Fruit fly (Drosophila melanogaster): ENCODE data around the gene CG32192.

The CG32192 gene

dm6 chr3L:18037459-18038092 is 2.5 kb upstream of the CG32192 start:
- TF ChIP-seq Dfd (GFP tag; optimal IDR thresholded peaks at IDR 0.05) = no peak
- TF ChIP-seq woc (GFP tag; optimal IDR thresholded peaks at IDR 0.05) = peak; percentile 56
- TF ChIP-seq pan (optimal IDR thresholded peaks at IDR 0.05) = no peak
- TF ChIP-seq Rel (GFP tag; optimal IDR thresholded peaks at IDR 0.05) = peak; percentile 6
- no peak for TF ChIP-seq Rel (tag; optimal IDR thresholded peaks at IDR 0.05)
- TF ChIP-seq ey (GFP tag; optimal IDR thresholded peaks at IDR 0.05) = peak; percentile 71
- TF ChIP-seq dl (GFP tag; optimal IDR thresholded peaks at IDR 0.05; ENCODE audit: insufficient read depth in 1 of 2, partially characterized antibody in 2 of 2) = peak; percentile 2 to 9
- peak in 1 of 2 experiments; percentile 69 for TF ChIP-seq foxo (GFP tag; optimal IDR thresholded peaks at IDR 0.05)
- peak; percentile 47 for TF ChIP-seq brk (GFP tag; optimal IDR thresholded peaks at IDR 0.05)
- TF ChIP-seq sv (GFP tag; optimal IDR thresholded peaks at IDR 0.05) = no peak
- no peak for TF ChIP-seq Jra (GFP tag; optimal IDR thresholded peaks at IDR 0.05)
- TF ChIP-seq psq (GFP tag; optimal IDR thresholded peaks at IDR 0.05) = peak; percentile 12
- TF ChIP-seq Myc (optimal IDR thresholded peaks at IDR 0.05) = no peak
- peak; percentile 59 for TF ChIP-seq br (GFP tag; optimal IDR thresholded peaks at IDR 0.05)
- no peak for TF ChIP-seq N (GFP tag; optimal IDR thresholded peaks at IDR 0.05)
- TF ChIP-seq rgr (GFP tag; optimal IDR thresholded peaks at IDR 0.05) = peak; percentile 75
- no peak for TF ChIP-seq CrebA (GFP tag; optimal IDR thresholded peaks at IDR 0.05; ENCODE audit: borderline replicate concordance)
- TF ChIP-seq lola (GFP tag; optimal IDR thresholded peaks at IDR 0.05) = no peak
- TF ChIP-seq Dif (GFP tag; optimal IDR thresholded peaks at IDR 0.05; ENCODE audit: partially characterized antibody) = peak; percentile 34
- peak; percentile 7 for TF ChIP-seq Hr83 (GFP tag; optimal IDR thresholded peaks at IDR 0.05; ENCODE audit: poor library complexity, severe bottlenecking)
- TF ChIP-seq tai (GFP tag; optimal IDR thresholded peaks at IDR 0.05) = peak; percentile 29
- peak; percentile 73 for TF ChIP-seq fru (GFP tag; optimal IDR thresholded peaks at IDR 0.05)
- peak; percentile 82 for TF ChIP-seq HLH106 (tag; optimal IDR thresholded peaks at IDR 0.05)
- no peak for TF ChIP-seq dsf (GFP tag; optimal IDR thresholded peaks at IDR 0.05; ENCODE audit: borderline replicate concordance)
- no peak for TF ChIP-seq jim (GFP tag; optimal IDR thresholded peaks at IDR 0.05)
- peak; percentile 79 for TF ChIP-seq OdsH (GFP tag; optimal IDR thresholded peaks at IDR 0.05)
- no peak for TF ChIP-seq usp (GFP tag; optimal IDR thresholded peaks at IDR 0.05)
- TF ChIP-seq Sp1 (GFP tag; optimal IDR thresholded peaks at IDR 0.05) = peak; percentile 73
- TF ChIP-seq CG32264 (GFP tag; optimal IDR thresholded peaks at IDR 0.05) = peak; percentile 14
- peak; percentile 21 for TF ChIP-seq Hnf4 (GFP tag; optimal IDR thresholded peaks at IDR 0.05)
- no peak for TF ChIP-seq Hr78 (GFP tag; optimal IDR thresholded peaks at IDR 0.05)
- no peak for TF ChIP-seq sage (GFP tag; optimal IDR thresholded peaks at IDR 0.05)
- TF ChIP-seq Abd-B (GFP tag; optimal IDR thresholded peaks at IDR 0.05) = no peak
- peak; percentile 83 for TF ChIP-seq h (GFP tag; optimal IDR thresholded peaks at IDR 0.05)
- TF ChIP-seq GATAd (GFP tag; optimal IDR thresholded peaks at IDR 0.05) = no peak
- peak; percentile 9 for TF ChIP-seq CG9705 (GFP tag; optimal IDR thresholded peaks at IDR 0.05)
- TF ChIP-seq Mio (GFP tag; optimal IDR thresholded peaks at IDR 0.05) = no peak
- peak; percentile 85 for TF ChIP-seq Vsx2 (GFP tag; optimal IDR thresholded peaks at IDR 0.05; ENCODE audit: partially characterized antibody)
- peak; percentile 49 for TF ChIP-seq dmrt93B (GFP tag; optimal IDR thresholded peaks at IDR 0.05)

dm6 chr3L:18038122-18038762 is 1.9 kb upstream of the CG32192 start:
- TF ChIP-seq CrebA (GFP tag; optimal IDR thresholded peaks at IDR 0.05; ENCODE audit: borderline replicate concordance) = no peak
- TF ChIP-seq Jra (GFP tag; optimal IDR thresholded peaks at IDR 0.05) = no peak
- no peak for TF ChIP-seq Mio (GFP tag; optimal IDR thresholded peaks at IDR 0.05)
- TF ChIP-seq Rel (GFP tag; optimal IDR thresholded peaks at IDR 0.05) = no peak
- no peak for TF ChIP-seq Rel (tag; optimal IDR thresholded peaks at IDR 0.05)
- peak; percentile 37 for TF ChIP-seq sage (GFP tag; optimal IDR thresholded peaks at IDR 0.05)
- peak; percentile 59 for TF ChIP-seq rgr (GFP tag; optimal IDR thresholded peaks at IDR 0.05)
- TF ChIP-seq Hr83 (GFP tag; optimal IDR thresholded peaks at IDR 0.05; ENCODE audit: poor library complexity, severe bottlenecking) = no peak
- no peak for TF ChIP-seq Myc (optimal IDR thresholded peaks at IDR 0.05)
- TF ChIP-seq usp (GFP tag; optimal IDR thresholded peaks at IDR 0.05) = no peak
- TF ChIP-seq pan (optimal IDR thresholded peaks at IDR 0.05) = no peak
- TF ChIP-seq GATAd (GFP tag; optimal IDR thresholded peaks at IDR 0.05) = no peak
- peak; percentile 77 for TF ChIP-seq ey (GFP tag; optimal IDR thresholded peaks at IDR 0.05)
- no peak for TF ChIP-seq Vsx2 (GFP tag; optimal IDR thresholded peaks at IDR 0.05; ENCODE audit: partially characterized antibody)
- no peak for TF ChIP-seq dsf (GFP tag; optimal IDR thresholded peaks at IDR 0.05; ENCODE audit: borderline replicate concordance)
- peak; percentile 66 for TF ChIP-seq br (GFP tag; optimal IDR thresholded peaks at IDR 0.05)
- TF ChIP-seq Abd-B (GFP tag; optimal IDR thresholded peaks at IDR 0.05) = no peak
- TF ChIP-seq tai (GFP tag; optimal IDR thresholded peaks at IDR 0.05) = peak; percentile 11
- no peak for TF ChIP-seq brk (GFP tag; optimal IDR thresholded peaks at IDR 0.05)
- TF ChIP-seq foxo (GFP tag; optimal IDR thresholded peaks at IDR 0.05) = peak in 1 of 2 experiments; percentile 71
- TF ChIP-seq Hnf4 (GFP tag; optimal IDR thresholded peaks at IDR 0.05) = peak; percentile 45
- TF ChIP-seq psq (GFP tag; optimal IDR thresholded peaks at IDR 0.05) = peak; percentile 82
- peak; percentile 70 for TF ChIP-seq h (GFP tag; optimal IDR thresholded peaks at IDR 0.05)
- TF ChIP-seq lola (GFP tag; optimal IDR thresholded peaks at IDR 0.05) = no peak
- peak; percentile 8 for TF ChIP-seq dmrt93B (GFP tag; optimal IDR thresholded peaks at IDR 0.05)
- TF ChIP-seq jim (GFP tag; optimal IDR thresholded peaks at IDR 0.05) = no peak
- TF ChIP-seq HLH106 (tag; optimal IDR thresholded peaks at IDR 0.05) = peak; percentile 48
- no peak for TF ChIP-seq dl (GFP tag; optimal IDR thresholded peaks at IDR 0.05; ENCODE audit: insufficient read depth in 1 of 2, partially characterized antibody in 2 of 2)
- peak; percentile 81 for TF ChIP-seq fru (GFP tag; optimal IDR thresholded peaks at IDR 0.05)
- TF ChIP-seq OdsH (GFP tag; optimal IDR thresholded peaks at IDR 0.05) = peak; percentile 73
- no peak for TF ChIP-seq sv (GFP tag; optimal IDR thresholded peaks at IDR 0.05)
- TF ChIP-seq Hr78 (GFP tag; optimal IDR thresholded peaks at IDR 0.05) = no peak
- TF ChIP-seq Dif (GFP tag; optimal IDR thresholded peaks at IDR 0.05; ENCODE audit: partially characterized antibody) = no peak
- TF ChIP-seq Dfd (GFP tag; optimal IDR thresholded peaks at IDR 0.05) = no peak
- no peak for TF ChIP-seq CG9705 (GFP tag; optimal IDR thresholded peaks at IDR 0.05)
- TF ChIP-seq Sp1 (GFP tag; optimal IDR thresholded peaks at IDR 0.05) = peak; percentile 46
- TF ChIP-seq N (GFP tag; optimal IDR thresholded peaks at IDR 0.05) = no peak
- no peak for TF ChIP-seq CG32264 (GFP tag; optimal IDR thresholded peaks at IDR 0.05)
- peak; percentile 77 for TF ChIP-seq woc (GFP tag; optimal IDR thresholded peaks at IDR 0.05)

All from whole organism, wandering third instar larva.